Worm (Caenorhabditis elegans) whole organism, young adult: ENCODE results near the gene W04H10.2.

Experiments used
- ama-1 ChIP-seq, 3 experiments: fragments of 150-350 bp in 1 of 3; sonication (generic microtip) in 2 of 3; optimal IDR thresholded peaks; 2 replicates each; lab custom pipeline; 2014 to 2018; ENCODE audit warnings: missing biosample characterization in 2 of 3, missing genetic modification characterization in 2 of 3, missing genetic modification reagents in 2 of 3
- ceh-27 ChIP-seq: fragments of 200-800 bp; sonication (Bioruptor generic); optimal IDR thresholded peaks from 2 replicates; lab custom pipeline; 2018; ENCODE audit warnings: mild to moderate bottlenecking, missing genetic modification characterization, moderate library complexity, missing compliant biosample characterization
- ceh-40 ChIP-seq: fragments of 200-800 bp; sonication (Bioruptor generic); IDR thresholded peaks from 2 replicates; pipeline ENCODE4 v1.3.6; 2022; ENCODE audit warnings: missing genetic modification characterization, missing compliant biosample characterization
- dpl-1 ChIP-seq: fragments of 150-350 bp; optimal IDR thresholded peaks from 2 replicates; lab custom pipeline; 2014; ENCODE audit warnings: missing biosample characterization, missing genetic modification reagents, missing genetic modification characterization

DNA sequence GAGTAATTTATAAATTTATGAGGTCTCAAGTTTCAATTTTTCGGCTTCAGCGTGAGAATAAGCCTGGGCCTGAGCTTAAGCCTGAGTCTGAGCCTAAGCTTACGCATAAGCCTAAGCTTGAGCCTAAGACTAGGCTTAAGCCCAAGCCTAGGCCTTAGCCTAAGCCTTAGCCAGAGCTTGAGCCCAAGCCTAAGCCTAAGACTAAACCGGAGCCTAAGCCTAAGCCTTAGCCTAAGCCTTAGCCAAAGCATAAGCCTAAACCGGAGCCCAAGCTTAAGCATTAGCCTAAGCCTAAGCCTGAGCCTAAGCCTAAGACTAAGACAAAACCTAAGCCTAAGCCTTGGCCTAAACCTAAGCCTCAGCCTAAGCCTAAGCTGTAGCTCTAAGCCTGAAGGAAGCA lies 38.4 kb downstream of the W04H10.2 start:
- no peak for TF ChIP-seq ama-1 (optimal IDR thresholded peaks at IDR 0.05; lab: Kevin White, UChicago)
- TF ChIP-seq ama-1 (GFP tag; optimal IDR thresholded peaks at IDR 0.05; lab: Kevin White, UChicago): no peak
- TF ChIP-seq dpl-1: no peak
- TF ChIP-seq ceh-27 (GFP tag; lab: Kevin White, UChicago): no peak
- no peak for TF ChIP-seq ceh-40 (GFP tag; lab: Robert Waterston, UW)
